Fruit fly (Drosophila melanogaster) whole organism, embryonic: ENCODE data around the gene CG10431.

Experiments
- Awh ChIP-seq: fragments of 200-800 bp; sonication (Bioruptor generic); IDR thresholded peaks from 2 replicates; pipeline ENCODE4, ENCODE4 v1.3.6; 2022; ENCODE audit warnings: missing biosample characterization, missing genetic modification characterization
- CG10209 ChIP-seq: fragments of 200-800 bp; sonication (Bioruptor generic); optimal IDR thresholded peaks from 3 replicates; lab custom pipeline; 2017; ENCODE audit warnings: missing biosample characterization, mild to moderate bottlenecking, missing genetic modification characterization, missing genetic modification reagents
- CG10543 ChIP-seq: fragments of 200-800 bp; sonication (Bioruptor generic); optimal IDR thresholded peaks from 3 replicates; lab custom pipeline; 2017; ENCODE audit warnings: missing biosample characterization, mild to moderate bottlenecking, missing genetic modification characterization, moderate library complexity
- CG12942 ChIP-seq: fragments of 200-800 bp; sonication (Bioruptor generic); optimal IDR thresholded peaks from 3 replicates; lab custom pipeline; 2016; ENCODE audit warnings: missing biosample characterization, missing genetic modification characterization
- CG14667 ChIP-seq: fragments of 200-800 bp; sonication (Bioruptor generic); IDR thresholded peaks from 2 replicates; pipeline ENCODE4 v1.3.6; 2022; ENCODE audit warnings: missing biosample characterization, missing genetic modification characterization
- CG14860 ChIP-seq: fragments of 200-800 bp; sonication (Bioruptor generic); IDR thresholded peaks from 3 replicates; pipeline ENCODE4 v1.3.6; 2022; ENCODE audit warnings: missing biosample characterization, missing genetic modification characterization; ENCODE audit not compliant: partially characterized antibody
- CG15514 ChIP-seq: fragments of 200-800 bp; sonication (Bioruptor generic); optimal IDR thresholded peaks from 3 replicates; lab custom pipeline; 2017; ENCODE audit warnings: missing biosample characterization, missing genetic modification characterization, mild to moderate bottlenecking, moderate library complexity, missing genetic modification reagents
- CG16863 ChIP-seq: fragments of 200-800 bp; sonication (Bioruptor generic); optimal IDR thresholded peaks from 3 replicates; lab custom pipeline; 2016; ENCODE audit warnings: missing biosample characterization, missing genetic modification characterization
- CG2116 ChIP-seq: fragments of 200-800 bp; sonication (Bioruptor generic); optimal IDR thresholded peaks from 3 replicates; lab custom pipeline; 2018; ENCODE audit warnings: missing biosample characterization, mild to moderate bottlenecking, missing genetic modification characterization
- CG2129 ChIP-seq: fragments of 200-800 bp; sonication (Bioruptor generic); IDR thresholded peaks from 2 replicates; pipeline ENCODE4 v1.3.6; 2022; ENCODE audit warnings: missing biosample characterization, missing genetic modification characterization; ENCODE audit not compliant: partially characterized antibody
- CG31388 ChIP-seq: fragments of 200-800 bp; sonication (Bioruptor generic); optimal IDR thresholded peaks from 2 replicates; lab custom pipeline; 2016; ENCODE audit warnings: missing biosample characterization, missing genetic modification characterization
- CG3847 ChIP-seq: fragments of 200-800 bp; sonication (Bioruptor generic); IDR thresholded peaks from 2 replicates; pipeline ENCODE4 v1.3.6; 2022; ENCODE audit warnings: missing biosample characterization, missing genetic modification characterization
- CG4282 ChIP-seq: fragments of 200-800 bp; sonication (Bioruptor generic); optimal IDR thresholded peaks from 2 replicates; lab custom pipeline; 2016; ENCODE audit warnings: missing biosample characterization, missing genetic modification characterization
- CG4404 ChIP-seq: fragments of 200-800 bp; sonication (Bioruptor generic); IDR thresholded peaks from 2 replicates; pipeline ENCODE4 v1.3.6; 2022; ENCODE audit warnings: missing biosample characterization, missing genetic modification characterization
- CG4617 ChIP-seq: fragments of 200-800 bp; sonication (Bioruptor generic); optimal IDR thresholded peaks from 3 replicates; lab custom pipeline; 2016; ENCODE audit warnings: missing biosample characterization, missing genetic modification characterization, borderline replicate concordance
- CG4707 ChIP-seq: fragments of 200-800 bp; sonication (Bioruptor generic); optimal IDR thresholded peaks from 2 replicates; lab custom pipeline; 2018; ENCODE audit warnings: missing biosample characterization, mild to moderate bottlenecking, missing genetic modification characterization, moderate library complexity
- CG5180 ChIP-seq: fragments of 200-800 bp; sonication (Bioruptor generic); optimal IDR thresholded peaks from 3 replicates; lab custom pipeline; 2017; ENCODE audit warnings: missing biosample characterization, missing genetic modification characterization, mild to moderate bottlenecking, moderate library complexity, missing genetic modification reagents
- CG5245 ChIP-seq: fragments of 200-800 bp; sonication (Bioruptor generic); optimal IDR thresholded peaks from 3 replicates; lab custom pipeline; 2016; ENCODE audit warnings: missing biosample characterization, missing genetic modification characterization
- CG6254 ChIP-seq: fragments of 200-800 bp; sonication (Bioruptor generic); optimal IDR thresholded peaks from 3 replicates; lab custom pipeline; 2017; ENCODE audit warnings: mild to moderate bottlenecking, missing biosample characterization, missing genetic modification reagents, missing genetic modification characterization
- CG7786 ChIP-seq: fragments of 200-800 bp; sonication (Bioruptor generic); optimal IDR thresholded peaks from 2 replicates; lab custom pipeline; 2016; ENCODE audit warnings: missing biosample characterization, missing genetic modification characterization
- CG9817 ChIP-seq: fragments of 200-800 bp; sonication (Bioruptor generic); optimal IDR thresholded peaks from 2 replicates; lab custom pipeline; 2018; ENCODE audit warnings: missing biosample characterization, mild to moderate bottlenecking, missing genetic modification characterization, moderate library complexity
- CG9876 ChIP-seq: fragments of 200-800 bp; sonication (Bioruptor generic); optimal IDR thresholded peaks from 2 replicates; lab custom pipeline; 2016; ENCODE audit warnings: missing biosample characterization, missing genetic modification characterization
- D19A ChIP-seq: fragments of 200-800 bp; optimal IDR thresholded peaks from 3 replicates; lab custom pipeline; 2019; ENCODE audit warnings: missing biosample characterization, mild to moderate bottlenecking, missing genetic modification characterization, moderate library complexity
- ERR ChIP-seq: fragments of 200-800 bp; sonication (Bioruptor generic); optimal IDR thresholded peaks from 2 replicates; lab custom pipeline; 2016; ENCODE audit warnings: missing biosample characterization, missing genetic modification characterization
- H2.0 ChIP-seq: fragments of 200-800 bp; sonication (Bioruptor generic); IDR thresholded peaks from 2 replicates; pipeline ENCODE4 v1.3.6; 2022; ENCODE audit warnings: missing biosample characterization, missing genetic modification characterization
- HLH3B ChIP-seq: fragments of 200-800 bp; sonication (Bioruptor generic); IDR thresholded peaks from 2 replicates; pipeline ENCODE4 v1.3.6; 2022; ENCODE audit warnings: missing biosample characterization, missing genetic modification characterization
- HLH4C ChIP-seq: fragments of 200-800 bp; sonication (Bioruptor generic); IDR thresholded peaks from 3 replicates; pipeline ENCODE4 v1.3.6; 2022; ENCODE audit warnings: missing biosample characterization, missing genetic modification characterization; ENCODE audit not compliant: partially characterized antibody
- Hr39 ChIP-seq: fragments of >200 bp; optimal IDR thresholded peaks from 2 replicates; lab custom pipeline; 2017
- Hsf ChIP-seq: fragments of 200-800 bp; sonication (Bioruptor generic); optimal IDR thresholded peaks from 3 replicates; lab custom pipeline; 2016; ENCODE audit warnings: missing biosample characterization, missing genetic modification characterization
- Kr ChIP-seq: fragments of 200-800 bp; sonication (Bioruptor generic); optimal IDR thresholded peaks from 2 replicates; lab custom pipeline; 2017; ENCODE audit warnings: missing biosample characterization, mild to moderate bottlenecking, missing genetic modification characterization
- Lpt ChIP-seq: fragments of >200 bp; optimal IDR thresholded peaks from 2 replicates; lab custom pipeline; 2018; ENCODE audit warnings: missing biosample characterization, missing genetic modification characterization
- MTF-1 ChIP-seq: fragments of 200-800 bp; sonication (Bioruptor generic); optimal IDR thresholded peaks from 2 replicates; lab custom pipeline; 2018; ENCODE audit warnings: missing biosample characterization, mild to moderate bottlenecking, missing genetic modification characterization, borderline replicate concordance
- Sry-β ChIP-seq: fragments of 200-800 bp; sonication (Bioruptor generic); optimal IDR thresholded peaks from 2 replicates; lab custom pipeline; 2018; ENCODE audit warnings: missing biosample characterization, mild to moderate bottlenecking, missing genetic modification characterization, moderate library complexity
- Xbp1 ChIP-seq: fragments of 200-800 bp; sonication (Bioruptor generic); optimal IDR thresholded peaks from 3 replicates; lab custom pipeline; 2016; ENCODE audit warnings: missing biosample characterization, mild to moderate bottlenecking, missing genetic modification characterization
- aop ChIP-seq: fragments of 200-800 bp; sonication (Bioruptor generic); IDR thresholded peaks from 2 replicates; pipeline ENCODE4 v1.3.6; 2022; ENCODE audit warnings: missing biosample characterization, missing genetic modification characterization
- bab2 ChIP-seq: fragments of 200-800 bp; sonication (Bioruptor generic); optimal IDR thresholded peaks from 2 replicates; lab custom pipeline; 2016; ENCODE audit warnings: missing biosample characterization, missing genetic modification characterization
- bbx ChIP-seq: fragments of 200-800 bp; sonication (Bioruptor generic); IDR thresholded peaks from 2 replicates; pipeline ENCODE4 v1.3.6; 2022; ENCODE audit warnings: missing biosample characterization, missing genetic modification characterization; ENCODE audit not compliant: partially characterized antibody
- br ChIP-seq: fragments of >200 bp; optimal IDR thresholded peaks from 2 replicates; lab custom pipeline; 2017
- cad ChIP-seq: fragments of >200 bp; optimal IDR thresholded peaks from 2 replicates; lab custom pipeline; 2017; ENCODE audit warnings: missing biosample characterization, missing genetic modification characterization
- dmrt99B ChIP-seq: fragments of 200-800 bp; sonication (Bioruptor generic); optimal IDR thresholded peaks from 2 replicates; lab custom pipeline; 2018; ENCODE audit warnings: missing biosample characterization, mild to moderate bottlenecking, missing genetic modification characterization, moderate library complexity
- dpn ChIP-seq, 2 experiments: fragments of 200-800 bp; sonication (Bioruptor generic); optimal IDR thresholded peaks; 3 replicates each; lab custom pipeline; 2016; ENCODE audit warnings: missing biosample characterization in 2 of 2, missing genetic modification characterization in 2 of 2
- fd3F ChIP-seq: fragments of 200-800 bp; sonication (Bioruptor generic); optimal IDR thresholded peaks from 2 replicates; lab custom pipeline; 2018; ENCODE audit warnings: missing biosample characterization, mild to moderate bottlenecking, missing genetic modification characterization, moderate library complexity
- fd64A ChIP-seq: fragments of 200-800 bp; sonication (Bioruptor generic); optimal IDR thresholded peaks from 3 replicates; lab custom pipeline; 2018; ENCODE audit warnings: missing biosample characterization, mild to moderate bottlenecking, missing genetic modification characterization
- lov ChIP-seq, 2 experiments: fragments of 200-800 bp in 1 of 2; fragments of >200 bp in 1 of 2; sonication (Bioruptor generic) in 1 of 2; IDR thresholded peaks in 1 of 2; optimal IDR thresholded peaks in 1 of 2; 2 replicates in 1 of 2; 3 replicates in 1 of 2; pipeline versions ENCODE4 v1.3.6 to Lab custom; 2017 to 2022; ENCODE audit warnings: missing biosample characterization in 1 of 2, missing genetic modification characterization in 1 of 2
- onecut ChIP-seq: fragments of 200-800 bp; sonication (Bioruptor generic); IDR thresholded peaks from 2 replicates; pipeline ENCODE4 v1.3.6; 2022; ENCODE audit warnings: missing biosample characterization, missing genetic modification characterization
- repo ChIP-seq: fragments of 200-800 bp; sonication (Bioruptor generic); optimal IDR thresholded peaks from 2 replicates; lab custom pipeline; 2016; ENCODE audit warnings: missing biosample characterization, missing genetic modification characterization
- sd ChIP-seq: fragments of 200-800 bp; sonication (Bioruptor generic); optimal IDR thresholded peaks from 3 replicates; lab custom pipeline; 2018; ENCODE audit warnings: missing biosample characterization, mild to moderate bottlenecking, missing genetic modification characterization, moderate library complexity
- sqz ChIP-seq: fragments of 200-800 bp; sonication (Bioruptor generic); optimal IDR thresholded peaks from 3 replicates; lab custom pipeline; 2018; ENCODE audit warnings: missing biosample characterization, mild to moderate bottlenecking, missing genetic modification characterization

The CG10431 gene

DNA sequence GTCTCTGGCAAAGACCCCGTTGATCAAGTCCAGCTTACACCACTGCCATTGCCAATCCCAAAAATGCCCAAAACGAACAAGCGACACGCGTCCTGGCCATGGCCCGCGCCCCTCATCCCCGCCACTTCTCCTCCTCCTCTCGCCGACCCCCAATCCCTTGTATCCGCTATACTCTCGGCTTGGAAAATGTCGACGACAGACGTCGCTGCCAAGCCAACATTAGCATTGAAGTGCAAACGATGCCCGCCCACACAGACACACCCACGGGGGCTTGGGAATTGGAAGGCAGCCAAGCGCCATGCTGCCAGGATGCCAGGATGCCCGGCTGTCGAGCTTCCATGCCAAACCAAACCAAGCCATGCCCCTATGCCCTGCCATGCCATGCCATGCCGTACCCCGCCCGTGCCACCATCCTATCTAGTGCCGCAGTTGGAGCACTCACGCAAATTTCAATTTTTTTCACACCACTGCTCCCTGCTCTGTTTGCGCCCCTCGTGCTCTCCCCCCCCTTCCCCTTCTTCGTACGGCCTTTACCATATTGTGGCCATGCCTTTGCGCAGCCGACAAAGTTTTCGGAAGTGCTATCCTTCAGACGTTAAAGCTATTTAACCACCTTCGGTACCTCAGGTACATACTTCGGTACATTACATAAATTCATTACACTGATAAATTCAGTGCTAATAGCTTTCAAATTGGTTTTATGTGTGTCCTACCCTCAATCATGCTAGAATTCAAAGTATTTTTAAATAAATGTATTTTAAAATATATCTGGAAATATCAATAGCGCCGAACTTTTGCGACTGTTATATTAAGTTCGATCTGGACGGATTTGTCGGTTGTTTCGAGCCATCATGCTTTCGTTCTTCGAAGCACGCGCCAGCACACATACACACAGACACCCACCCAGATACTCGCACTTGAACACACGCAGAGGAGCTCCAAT lies 47.0 kb downstream of the CG10431 start (continued):
- no peak for TF ChIP-seq Kr (GFP tag; lab: Kevin White, UChicago)
- TF ChIP-seq dpn (GFP tag; optimal IDR thresholded peaks at IDR 0.05; lab: Kevin White, UChicago): peak; percentile 4 to 72
- peak; percentile 55 for TF ChIP-seq onecut (GFP tag; lab: Robert Waterston, UW)
- TF ChIP-seq dmrt99B (tag; lab: Kevin White, UChicago): peak; percentile 85
- peak; percentile 81 for TF ChIP-seq CG10209 (GFP tag; lab: Kevin White, UChicago)
- peak; percentile 39 for TF ChIP-seq bab2 (GFP tag; lab: Kevin White, UChicago)
- peak; percentile 57 for TF ChIP-seq CG5245 (GFP tag; lab: Kevin White, UChicago)
- TF ChIP-seq CG4404 (GFP tag; lab: Robert Waterston, UW): no peak
- TF ChIP-seq fd3F (GFP tag; lab: Kevin White, UChicago): peak; percentile 80
- no peak for TF ChIP-seq ERR
- TF ChIP-seq Awh (GFP tag; lab: Robert Waterston, UW): 0 out of 2 replicates have a peak, but pooled peaks have one; percentile 34
- no peak for TF ChIP-seq CG14860
- peak; percentile 58; the same call in 1 of the 2 replicates for TF ChIP-seq HLH3B (GFP tag; lab: Robert Waterston, UW)
- peak; percentile 71 for TF ChIP-seq Hsf
- TF ChIP-seq CG4282: no peak
- TF ChIP-seq CG31388: no peak
- TF ChIP-seq MTF-1: no peak
- peak; percentile 75 for TF ChIP-seq CG9817 (tag; lab: Kevin White, UChicago)
- peak; percentile 58 for TF ChIP-seq CG5180 (GFP tag; lab: Kevin White, UChicago)
- no peak for TF ChIP-seq bbx (GFP tag; lab: Robert Waterston, UW)
- no peak for TF ChIP-seq CG9876 (GFP tag; lab: Kevin White, UChicago)
- TF ChIP-seq H2.0 (GFP tag; lab: Robert Waterston, UW): no peak; the same call in 1 of the 2 replicates
- TF ChIP-seq CG4707 (GFP tag; lab: Kevin White, UChicago): peak; percentile 24
- TF ChIP-seq Sry-β (GFP tag; lab: Kevin White, UChicago): no peak
- TF ChIP-seq sd (tag; lab: Kevin White, UChicago): peak; percentile 53
- TF ChIP-seq cad (GFP tag; lab: Kevin White, UChicago): no peak
- TF ChIP-seq CG2129: no peak
- TF ChIP-seq lov (optimal IDR thresholded peaks at IDR 0.05; lab: Kevin White, UChicago): no peak
- no peak for TF ChIP-seq lov (GFP tag; IDR thresholded peaks at IDR 0.05; lab: Robert Waterston, UW)
- TF ChIP-seq Lpt (GFP tag; lab: Kevin White, UChicago): no peak
- TF ChIP-seq CG16863: peak; percentile 28
- TF ChIP-seq HLH4C: no peak
- TF ChIP-seq CG14667 (GFP tag; lab: Robert Waterston, UW): peak; percentile 36
- TF ChIP-seq D19A (tag; lab: Kevin White, UChicago): peak; percentile 82
- TF ChIP-seq CG2116 (GFP tag; lab: Kevin White, UChicago): peak; percentile 29
- TF ChIP-seq CG12942 (GFP tag; lab: Kevin White, UChicago): peak; percentile 56
- no peak for TF ChIP-seq repo (GFP tag; lab: Kevin White, UChicago)
- peak; percentile 43 for TF ChIP-seq CG15514 (GFP tag; lab: Kevin White, UChicago)
- no peak for TF ChIP-seq CG7786 (GFP tag; lab: Kevin White, UChicago)
- TF ChIP-seq CG3847 (GFP tag; lab: Robert Waterston, UW): peak; percentile 69
- TF ChIP-seq aop (GFP tag; lab: Robert Waterston, UW): no peak
- TF ChIP-seq Xbp1 (GFP tag; lab: Kevin White, UChicago): peak; percentile 69
- TF ChIP-seq sqz: peak; percentile 67
- no peak for TF ChIP-seq CG4617
- peak; percentile 96 for TF ChIP-seq CG10543 (GFP tag; lab: Kevin White, UChicago)
- TF ChIP-seq fd64A: peak; percentile 40
- TF ChIP-seq Hr39 (lab: Kevin White, UChicago): no peak
- TF ChIP-seq CG6254: peak; percentile 49
- no peak for TF ChIP-seq br
